Worm (Caenorhabditis elegans): ENCODE measurements around the gene M03E7.3.

Gene M03E7.3

DNA sequence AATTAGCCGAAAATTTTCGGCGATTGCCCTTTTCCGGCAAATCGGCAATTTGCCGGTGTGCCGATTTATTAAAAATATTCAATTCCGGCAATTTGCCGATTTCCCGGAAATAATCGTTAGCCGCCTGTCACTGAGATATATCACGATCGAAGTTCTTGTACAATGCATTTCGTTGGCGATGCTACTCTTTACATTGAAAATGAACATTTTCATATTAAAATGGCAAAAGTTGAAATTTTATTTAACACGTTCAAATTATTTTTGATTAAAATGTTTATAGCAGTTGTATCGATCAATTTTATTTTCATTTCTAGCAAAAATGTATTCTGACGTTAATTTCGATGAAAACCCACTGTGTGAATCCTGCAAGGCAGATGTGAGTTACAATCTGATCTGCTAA lies at the start of gene M03E7.3:
TSS of gene M03E7.3 (plus strand) at position 301 of the 400 bp plus-strand sequence.
- TF ChIP-seq tab-1 (GFP tag; IDR thresholded peaks at IDR 0.05) (no peak), ztf-29 (GFP tag; IDR thresholded peaks at IDR 0.05) (no peak)

DNA sequence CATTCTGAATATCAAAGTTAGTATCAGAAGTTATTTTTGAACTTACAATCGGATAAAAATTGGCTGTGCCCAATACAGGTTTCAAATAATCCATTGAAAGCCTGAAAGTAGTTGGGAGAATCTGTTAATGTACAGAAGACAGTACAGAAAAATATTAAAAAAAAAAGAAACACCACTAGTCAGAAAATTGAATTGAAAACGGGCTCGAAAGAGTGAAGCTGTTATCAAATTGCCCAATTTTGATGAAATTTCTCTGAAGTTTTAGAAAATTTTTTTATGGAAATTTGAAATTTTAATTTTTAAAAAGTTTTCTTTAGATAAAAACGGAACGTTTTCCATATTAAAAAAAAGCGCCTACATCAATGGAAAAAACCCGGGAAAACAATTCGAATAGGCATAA lies 47.7 kb upstream of the M03E7.3 start, which contains the start of gene C18C4.7:
TSS of gene C18C4.7 (minus strand) at position 101 of the 400 bp plus-strand sequence.
- TF ChIP-seq ztf-23 (GFP tag; IDR thresholded peaks at IDR 0.05) (no peak), ref-1 (GFP tag; conservative IDR thresholded peaks at IDR 0.05) (no peak), T22C8.4 (GFP tag; IDR thresholded peaks at IDR 0.05) (no peak), klf-2 (GFP tag; conservative IDR thresholded peaks at IDR 0.05) (no peak), flt-1 (GFP tag; IDR thresholded peaks at IDR 0.05) (no peak), med-1 (GFP tag; optimal IDR thresholded peaks at IDR 0.05; ENCODE audit: insufficient read depth) (no peak), ztf-29 (GFP tag; IDR thresholded peaks at IDR 0.05) (no peak), tab-1 (GFP tag; IDR thresholded peaks at IDR 0.05) (no peak), cog-1 (tag; optimal IDR thresholded peaks at IDR 0.05) (no peak)

DNA sequence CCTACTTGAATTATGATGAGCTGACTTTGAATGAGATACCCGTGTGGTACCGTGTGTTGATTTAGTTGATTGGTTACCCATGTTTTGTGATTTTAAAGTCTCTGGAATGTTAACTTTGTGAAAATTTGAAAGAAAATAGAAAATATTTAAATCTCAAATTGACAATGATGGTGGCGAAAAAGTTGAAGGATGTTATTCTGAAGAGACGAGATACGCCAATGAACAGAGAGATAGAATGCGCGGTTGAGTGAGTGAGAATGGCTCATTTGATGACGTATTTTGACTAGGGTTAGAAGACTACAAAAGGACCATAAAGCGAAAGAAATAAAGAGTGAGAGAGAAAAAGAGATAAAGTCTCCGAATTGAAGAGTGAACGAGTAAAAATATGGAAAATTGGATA lies 44.4 kb upstream of the M03E7.3 start, which contains the start of gene glb-6:
TSS of gene glb-6 (minus strand) at position 101 of the 400 bp plus-strand sequence.
- TF ChIP-seq cog-1 (tag; optimal IDR thresholded peaks at IDR 0.05) (no peak), klf-2 (GFP tag; conservative IDR thresholded peaks at IDR 0.05) (no peak), flt-1 (GFP tag; IDR thresholded peaks at IDR 0.05) (no peak), ztf-29 (GFP tag; IDR thresholded peaks at IDR 0.05) (no peak), T22C8.4 (GFP tag; IDR thresholded peaks at IDR 0.05) (no peak), tab-1 (GFP tag; IDR thresholded peaks at IDR 0.05) (no peak), ref-1 (GFP tag; conservative IDR thresholded peaks at IDR 0.05) (no peak), med-1 (GFP tag; optimal IDR thresholded peaks at IDR 0.05; ENCODE audit: insufficient read depth) (no peak), ztf-23 (GFP tag; IDR thresholded peaks at IDR 0.05) (no peak)

DNA sequence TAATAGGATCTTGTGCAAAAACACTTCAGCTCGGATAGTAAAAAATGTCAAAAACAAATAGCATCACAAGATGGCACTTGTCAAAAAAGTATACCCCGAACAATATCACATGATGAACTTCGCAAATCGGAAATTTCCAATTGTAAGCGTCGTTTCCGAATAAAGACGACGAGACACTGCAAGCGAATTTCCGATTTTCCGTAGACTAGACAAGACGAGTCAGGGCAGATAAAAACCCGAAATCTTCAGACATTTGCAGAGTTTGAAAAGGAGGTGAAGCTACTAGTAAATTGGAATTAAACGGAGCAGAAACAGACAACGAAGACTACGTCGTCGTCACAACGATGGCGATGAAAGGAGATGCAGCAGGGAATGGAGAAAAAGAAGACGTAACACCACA lies 43.1 kb upstream of the M03E7.3 start:
- TF ChIP-seq med-1 (GFP tag; optimal IDR thresholded peaks at IDR 0.05; ENCODE audit: insufficient read depth) (no peak), ztf-23 (GFP tag; IDR thresholded peaks at IDR 0.05) (no peak), flt-1 (GFP tag; IDR thresholded peaks at IDR 0.05) (no peak), T22C8.4 (GFP tag; IDR thresholded peaks at IDR 0.05) (no peak), cog-1 (tag; optimal IDR thresholded peaks at IDR 0.05) (no peak), ref-1 (GFP tag; conservative IDR thresholded peaks at IDR 0.05) (no peak), klf-2 (GFP tag; conservative IDR thresholded peaks at IDR 0.05) (no peak), tab-1 (GFP tag; IDR thresholded peaks at IDR 0.05) (no peak), ztf-29 (GFP tag; IDR thresholded peaks at IDR 0.05) (no peak)

DNA sequence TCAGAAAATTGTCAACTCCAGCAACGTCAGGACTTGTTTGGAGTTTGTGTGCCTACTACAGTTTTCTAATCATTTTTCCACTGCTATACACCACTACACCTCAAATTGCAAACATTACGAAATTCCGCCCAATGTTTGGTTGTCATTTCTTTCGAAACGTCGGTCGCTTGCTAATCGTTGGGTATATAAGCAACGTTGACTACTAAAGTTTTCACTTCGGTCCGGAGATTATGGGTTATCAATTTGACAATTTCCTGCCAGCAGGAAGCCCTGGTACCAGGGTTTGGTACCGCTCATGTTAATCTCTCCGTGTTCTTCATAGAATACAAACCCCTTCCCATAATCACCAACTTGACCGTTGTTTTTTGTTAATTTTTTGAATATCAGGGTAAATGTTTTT lies 38.8 kb upstream of the M03E7.3 start:
- TF ChIP-seq T22C8.4 (GFP tag; IDR thresholded peaks at IDR 0.05) (no peak), ztf-29 (GFP tag; IDR thresholded peaks at IDR 0.05) (no peak), tab-1 (GFP tag; IDR thresholded peaks at IDR 0.05) (no peak), cog-1 (tag; optimal IDR thresholded peaks at IDR 0.05) (no peak), klf-2 (GFP tag; conservative IDR thresholded peaks at IDR 0.05) (no peak), flt-1 (GFP tag; IDR thresholded peaks at IDR 0.05) (no peak), med-1 (GFP tag; optimal IDR thresholded peaks at IDR 0.05; ENCODE audit: insufficient read depth) (no peak), ztf-23 (GFP tag; IDR thresholded peaks at IDR 0.05) (no peak), ref-1 (GFP tag; conservative IDR thresholded peaks at IDR 0.05) (no peak)

DNA sequence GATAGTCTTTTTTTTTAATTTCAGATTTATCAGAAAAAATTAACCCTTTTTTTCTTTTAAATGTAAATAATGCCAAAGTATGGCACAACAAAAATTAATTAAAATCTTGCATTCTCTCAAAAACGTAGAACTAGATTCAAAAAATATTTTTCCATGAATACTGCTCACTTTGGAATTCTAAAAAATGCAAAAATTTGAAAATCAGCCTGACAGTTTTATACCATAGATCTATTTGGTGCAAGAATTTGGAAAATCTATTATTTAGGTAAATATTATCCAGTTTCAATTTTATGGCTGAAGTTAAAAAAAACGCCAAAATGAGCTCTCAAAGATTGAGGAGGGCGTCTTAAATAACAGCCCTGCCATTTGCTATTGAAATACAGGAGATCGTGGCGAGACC lies 35.2 kb upstream of the M03E7.3 start:
- TF ChIP-seq ztf-23 (GFP tag; IDR thresholded peaks at IDR 0.05): no peak
- TF ChIP-seq T22C8.4 (GFP tag; IDR thresholded peaks at IDR 0.05): no peak

DNA sequence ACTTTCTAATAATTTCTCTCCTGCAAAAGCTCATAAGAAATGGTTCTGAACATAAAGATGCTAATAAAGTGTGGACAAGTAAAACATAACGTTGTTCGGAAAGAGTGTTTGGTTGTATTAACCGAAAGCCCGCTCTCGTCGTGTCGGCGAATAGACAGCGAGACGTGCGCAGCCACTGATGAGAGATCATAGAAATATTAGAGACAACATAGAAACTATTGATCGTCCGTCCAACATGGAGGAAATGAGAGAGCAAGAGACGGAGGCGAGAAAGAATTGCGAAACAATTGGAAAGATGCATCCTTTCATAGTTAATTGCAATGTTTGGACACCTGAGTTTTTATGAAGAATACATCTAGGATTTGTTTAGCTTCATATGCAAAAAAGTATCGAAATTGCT lies 34.3 kb upstream of the M03E7.3 start:
- peak; percentile 79 for TF ChIP-seq T22C8.4 (GFP tag; IDR thresholded peaks at IDR 0.05)
- TF ChIP-seq ztf-29 (GFP tag; IDR thresholded peaks at IDR 0.05): 0 out of 2 replicates have a peak, but pooled peaks have one; percentile 19
- TF ChIP-seq klf-2 (GFP tag; conservative IDR thresholded peaks at IDR 0.05): no peak
- peak; percentile 73 for TF ChIP-seq cog-1 (tag; optimal IDR thresholded peaks at IDR 0.05)
- TF ChIP-seq ztf-23 (GFP tag; IDR thresholded peaks at IDR 0.05): no peak
- TF ChIP-seq flt-1 (GFP tag; IDR thresholded peaks at IDR 0.05): no peak

DNA sequence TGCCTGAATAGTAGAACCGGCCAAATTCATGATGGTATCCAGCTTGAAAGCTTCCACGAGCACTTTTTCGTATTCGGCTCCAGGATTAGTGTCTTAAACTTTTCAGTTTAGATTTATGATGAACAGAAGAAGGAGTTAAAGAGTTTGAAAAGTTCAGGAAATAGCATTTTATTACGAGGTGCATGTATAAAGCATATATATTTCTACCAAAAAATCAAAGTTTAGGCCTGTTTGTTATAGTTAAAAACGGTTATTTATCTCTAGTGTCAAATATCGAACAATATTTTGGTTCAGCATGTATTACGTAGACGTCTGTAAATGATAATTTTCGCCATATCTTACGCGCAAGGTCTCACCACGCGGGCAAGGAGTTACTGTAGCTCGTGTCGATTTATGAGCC lies 33.5 kb upstream of the M03E7.3 start, which contains the start of gene klc-2:
TSS of gene klc-2 (minus strand) at position 101 of the 400 bp plus-strand sequence.
- TF ChIP-seq ztf-29 (GFP tag; IDR thresholded peaks at IDR 0.05) (no peak), cog-1 (tag; optimal IDR thresholded peaks at IDR 0.05) (no peak), flt-1 (GFP tag; IDR thresholded peaks at IDR 0.05) (no peak), T22C8.4 (GFP tag; IDR thresholded peaks at IDR 0.05) (no peak), med-1 (GFP tag; optimal IDR thresholded peaks at IDR 0.05; ENCODE audit: insufficient read depth) (no peak), ztf-23 (GFP tag; IDR thresholded peaks at IDR 0.05) (no peak), tab-1 (GFP tag; IDR thresholded peaks at IDR 0.05) (no peak), klf-2 (GFP tag; conservative IDR thresholded peaks at IDR 0.05) (no peak), ref-1 (GFP tag; conservative IDR thresholded peaks at IDR 0.05) (no peak)

DNA sequence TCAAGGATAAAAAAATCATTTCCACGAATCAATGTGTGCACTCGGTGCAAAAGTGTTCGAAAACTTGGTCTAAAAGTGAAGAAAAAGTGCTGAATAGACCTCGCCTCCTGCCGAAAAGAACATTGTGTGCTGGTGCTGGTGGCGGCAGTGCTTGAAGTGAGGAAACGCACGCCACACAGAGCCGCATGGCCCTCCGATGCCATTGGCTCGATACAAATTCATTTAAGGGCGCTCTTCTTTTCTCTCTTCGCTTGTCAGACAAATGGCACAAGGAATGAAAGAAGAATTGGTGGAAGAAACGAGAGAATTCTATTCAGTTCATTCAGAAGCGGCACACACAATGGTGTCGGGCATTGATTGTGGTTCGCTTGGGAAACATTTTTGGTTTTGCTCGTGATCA lies 32.5 kb upstream of the M03E7.3 start:
- TF ChIP-seq med-1 (GFP tag; optimal IDR thresholded peaks at IDR 0.05; ENCODE audit: insufficient read depth): no peak
- no peak for TF ChIP-seq tab-1 (GFP tag; IDR thresholded peaks at IDR 0.05)
- TF ChIP-seq cog-1 (tag; optimal IDR thresholded peaks at IDR 0.05): no peak
- TF ChIP-seq ztf-23 (GFP tag; IDR thresholded peaks at IDR 0.05): no peak
- TF ChIP-seq ref-1 (GFP tag; conservative IDR thresholded peaks at IDR 0.05): no peak
- TF ChIP-seq ztf-29 (GFP tag; IDR thresholded peaks at IDR 0.05): no peak
- TF ChIP-seq T22C8.4 (GFP tag; IDR thresholded peaks at IDR 0.05): no peak
- TF ChIP-seq klf-2 (GFP tag; conservative IDR thresholded peaks at IDR 0.05): no peak
- no peak for TF ChIP-seq flt-1 (GFP tag; IDR thresholded peaks at IDR 0.05)

DNA sequence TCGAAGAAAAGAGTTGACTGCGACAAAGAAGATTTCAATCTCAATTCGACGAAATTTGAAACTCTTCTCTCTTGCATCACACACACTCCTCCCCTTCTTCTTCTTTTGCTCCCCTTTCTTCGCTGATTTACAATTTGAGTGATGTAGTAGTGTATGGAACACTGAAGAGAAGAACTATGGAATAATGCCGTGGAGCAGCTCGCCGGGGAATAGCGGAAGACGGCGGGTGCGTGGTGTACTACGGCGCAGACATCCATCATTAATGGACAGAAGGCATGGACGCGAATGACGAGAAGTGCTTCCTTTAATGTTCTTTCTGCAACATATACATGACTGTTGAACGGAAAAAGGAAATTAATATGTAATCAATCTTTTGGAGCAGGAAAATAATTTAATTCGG lies 32.0 kb upstream of the M03E7.3 start:
- TF ChIP-seq ztf-23 (GFP tag; IDR thresholded peaks at IDR 0.05) (no peak), T22C8.4 (GFP tag; IDR thresholded peaks at IDR 0.05) (no peak), klf-2 (GFP tag; conservative IDR thresholded peaks at IDR 0.05) (no peak), med-1 (GFP tag; optimal IDR thresholded peaks at IDR 0.05; ENCODE audit: insufficient read depth) (no peak), flt-1 (GFP tag; IDR thresholded peaks at IDR 0.05) (no peak), tab-1 (GFP tag; IDR thresholded peaks at IDR 0.05) (no peak), ref-1 (GFP tag; conservative IDR thresholded peaks at IDR 0.05) (no peak), cog-1 (tag; optimal IDR thresholded peaks at IDR 0.05) (no peak), ztf-29 (GFP tag; IDR thresholded peaks at IDR 0.05) (no peak)

Data from whole organism, midembryonic.